Fruit fly (Drosophila melanogaster) whole organism, embryonic: Measurements from ENCODE around the gene VhaPPA1-2.

Source experiments
- ATbp ChIP-seq: fragments of 200-800 bp; sonication (Bioruptor generic); optimal IDR thresholded peaks from 2 replicates; lab custom pipeline; 2017; ENCODE audit warnings: missing biosample characterization, mild to moderate bottlenecking, missing genetic modification characterization, missing genetic modification reagents
- Atf6 ChIP-seq: fragments of 200-800 bp; sonication (Bioruptor generic); IDR thresholded peaks from 2 replicates; pipeline ENCODE4 v1.3.6; 2022; ENCODE audit warnings: missing biosample characterization, missing genetic modification characterization
- CG10147 ChIP-seq: fragments of 200-800 bp; sonication (Bioruptor generic); optimal IDR thresholded peaks from 2 replicates; lab custom pipeline; 2019; ENCODE audit warnings: missing biosample characterization, mild to moderate bottlenecking, missing genetic modification characterization, moderate library complexity
- CG10366 ChIP-seq: fragments of 200-800 bp; sonication (Bioruptor generic); IDR thresholded peaks from 2 replicates; pipeline ENCODE4 v1.3.6; 2022; ENCODE audit warnings: missing biosample characterization, missing genetic modification characterization
- CG10959 ChIP-seq: fragments of 200-800 bp; sonication (Bioruptor generic); IDR thresholded peaks from 2 replicates; pipeline ENCODE4 v1.3.6; 2022; ENCODE audit warnings: missing biosample characterization, missing genetic modification characterization
- CG11723 ChIP-seq: fragments of 200-800 bp; sonication (Bioruptor generic); optimal IDR thresholded peaks from 2 replicates; lab custom pipeline; 2017; ENCODE audit warnings: missing biosample characterization, mild to moderate bottlenecking, missing genetic modification characterization
- CG12659 ChIP-seq: fragments of 200-800 bp; sonication (Bioruptor generic); optimal IDR thresholded peaks from 3 replicates; lab custom pipeline; 2017; ENCODE audit warnings: mild to moderate bottlenecking, missing biosample characterization, missing genetic modification reagents, missing genetic modification characterization
- CG12769 ChIP-seq: fragments of 200-800 bp; sonication (Bioruptor generic); optimal IDR thresholded peaks from 2 replicates; lab custom pipeline; 2019; ENCODE audit warnings: missing biosample characterization, mild to moderate bottlenecking, missing genetic modification characterization, moderate library complexity
- CG13624 ChIP-seq: fragments of 200-800 bp; sonication (Bioruptor generic); optimal IDR thresholded peaks from 2 replicates; lab custom pipeline; 2016; ENCODE audit warnings: missing biosample characterization, missing genetic modification characterization
- CG17802 ChIP-seq: fragments of 200-800 bp; sonication (Bioruptor generic); optimal IDR thresholded peaks from 2 replicates; lab custom pipeline; 2018; ENCODE audit warnings: missing biosample characterization, mild to moderate bottlenecking, missing genetic modification characterization, moderate library complexity
- CG1832 ChIP-seq: fragments of 200-800 bp; sonication (Bioruptor generic); optimal IDR thresholded peaks from 2 replicates; lab custom pipeline; 2017; ENCODE audit warnings: missing biosample characterization, mild to moderate bottlenecking, missing genetic modification characterization, inconsistent platforms
- CG2202 ChIP-seq: fragments of 200-800 bp; sonication (Bioruptor generic); optimal IDR thresholded peaks from 2 replicates; lab custom pipeline; 2018; ENCODE audit warnings: missing biosample characterization, mild to moderate bottlenecking, missing genetic modification characterization
- CG30403 ChIP-seq: fragments of 200-800 bp; sonication (Bioruptor generic); optimal IDR thresholded peaks from 3 replicates; lab custom pipeline; 2016; ENCODE audit warnings: missing biosample characterization, missing genetic modification characterization
- CG3065 ChIP-seq: fragments of 200-800 bp; sonication (Bioruptor generic); optimal IDR thresholded peaks from 2 replicates; lab custom pipeline; 2016; ENCODE audit warnings: missing biosample characterization, missing genetic modification characterization
- CG3726 ChIP-seq: fragments of 200-800 bp; sonication (Bioruptor generic); IDR thresholded peaks from 3 replicates; pipeline ENCODE4, ENCODE4 v1.3.6; 2022; ENCODE audit warnings: missing biosample characterization, missing genetic modification characterization
- CG42726 ChIP-seq: fragments of 200-800 bp; sonication (Bioruptor generic); IDR thresholded peaks from 2 replicates; pipeline ENCODE4 v1.3.6; 2022; ENCODE audit warnings: missing biosample characterization, missing genetic modification characterization; ENCODE audit not compliant: partially characterized antibody
- CG6654 ChIP-seq: fragments of 200-800 bp; sonication (Bioruptor generic); optimal IDR thresholded peaks from 2 replicates; lab custom pipeline; 2017; ENCODE audit warnings: missing biosample characterization, mild to moderate bottlenecking, missing genetic modification characterization
- CG6791 ChIP-seq: fragments of 200-800 bp; sonication (Bioruptor generic); IDR thresholded peaks from 3 replicates; pipeline ENCODE4 v1.3.6; 2022; ENCODE audit warnings: missing biosample characterization, missing genetic modification characterization; ENCODE audit not compliant: partially characterized antibody
- CG7963 ChIP-seq: fragments of 200-800 bp; sonication (Bioruptor generic); IDR thresholded peaks from 3 replicates; pipeline ENCODE4 v1.3.6; 2022; ENCODE audit warnings: missing biosample characterization, missing genetic modification characterization; ENCODE audit not compliant: partially characterized antibody
- Doc3 ChIP-seq: fragments of 200-800 bp; sonication (Bioruptor generic); IDR thresholded peaks from 3 replicates; pipeline ENCODE4 v1.3.6; 2022; ENCODE audit warnings: missing biosample characterization, missing genetic modification characterization; ENCODE audit not compliant: partially characterized antibody
- Dref ChIP-seq: fragments of 200-800 bp; sonication (Bioruptor generic); IDR thresholded peaks from 2 replicates; pipeline ENCODE4 v1.3.6; 2022; ENCODE audit warnings: missing biosample characterization, missing genetic modification characterization
- Hand ChIP-seq: fragments of 200-800 bp; sonication (Bioruptor generic); optimal IDR thresholded peaks from 2 replicates; lab custom pipeline; 2017; ENCODE audit warnings: mild to moderate bottlenecking, missing biosample characterization, missing genetic modification reagents, missing genetic modification characterization
- Hr39 ChIP-seq: fragments of >200 bp; optimal IDR thresholded peaks from 2 replicates; lab custom pipeline; 2017
- Hr51 ChIP-seq, 2 experiments: fragments of 200-800 bp; sonication (Bioruptor generic); optimal IDR thresholded peaks; 2 replicates in 1 of 2; 3 replicates in 1 of 2; lab custom pipeline; 2016 to 2018; ENCODE audit warnings: missing biosample characterization in 2 of 2, missing genetic modification characterization in 2 of 2, mild to moderate bottlenecking in 1 of 2, moderate library complexity in 1 of 2
- Jarid2 ChIP-seq: fragments of 200-800 bp; sonication (Bioruptor generic); optimal IDR thresholded peaks from 3 replicates; lab custom pipeline; 2017; ENCODE audit warnings: mild to moderate bottlenecking, missing biosample characterization, missing genetic modification reagents, missing genetic modification characterization
- Lpt ChIP-seq: fragments of >200 bp; optimal IDR thresholded peaks from 2 replicates; lab custom pipeline; 2018; ENCODE audit warnings: missing biosample characterization, missing genetic modification characterization
- MESR4 ChIP-seq: fragments of 200-800 bp; sonication (Bioruptor generic); optimal IDR thresholded peaks from 2 replicates; lab custom pipeline; 2018; ENCODE audit warnings: missing biosample characterization, mild to moderate bottlenecking, missing genetic modification characterization, moderate library complexity
- MTF-1 ChIP-seq: fragments of 200-800 bp; sonication (Bioruptor generic); optimal IDR thresholded peaks from 2 replicates; lab custom pipeline; 2018; ENCODE audit warnings: missing biosample characterization, mild to moderate bottlenecking, missing genetic modification characterization, borderline replicate concordance
- Med ChIP-seq: fragments of 200-800 bp; sonication (Bioruptor generic); peaks from one replicate; lab custom pipeline; 2016; ENCODE audit warnings: missing biosample characterization, missing genetic modification characterization, mild to moderate bottlenecking, inconsistent platforms, moderate library complexity
- Meics ChIP-seq: fragments of 200-800 bp; sonication (Bioruptor generic); optimal IDR thresholded peaks from 2 replicates; lab custom pipeline; 2017; ENCODE audit warnings: missing biosample characterization, mild to moderate bottlenecking, missing genetic modification characterization
- Mrtf ChIP-seq: fragments of 200-800 bp; sonication (Bioruptor generic); IDR thresholded peaks from 3 replicates; pipeline ENCODE4 v1.3.6; 2022; ENCODE audit warnings: missing biosample characterization, missing genetic modification characterization
- NFAT ChIP-seq: fragments of 200-800 bp; sonication (Bioruptor generic); IDR thresholded peaks from 2 replicates; pipeline ENCODE4 v1.3.6; 2022; ENCODE audit warnings: missing biosample characterization, missing genetic modification characterization
- Nf-YA ChIP-seq: fragments of 200-800 bp; sonication (Bioruptor generic); IDR thresholded peaks from 2 replicates; pipeline ENCODE4 v1.3.6; 2022; ENCODE audit warnings: missing biosample characterization, missing genetic modification characterization
- Nf-YB ChIP-seq: fragments of 200-800 bp; sonication (Bioruptor generic); optimal IDR thresholded peaks from 3 replicates; lab custom pipeline; 2019; ENCODE audit warnings: missing biosample characterization, mild to moderate bottlenecking, missing genetic modification characterization, moderate library complexity
- Side ChIP-seq: fragments of 200-800 bp; sonication (Bioruptor generic); optimal IDR thresholded peaks from 2 replicates; lab custom pipeline; 2016; ENCODE audit warnings: missing biosample characterization, missing genetic modification characterization
- ash1 ChIP-seq: fragments of 200-800 bp; sonication (Bioruptor generic); optimal IDR thresholded peaks from 2 replicates; lab custom pipeline; 2018; ENCODE audit warnings: missing biosample characterization, mild to moderate bottlenecking, missing genetic modification characterization
- cg ChIP-seq: fragments of 200-800 bp; sonication (Bioruptor generic); optimal IDR thresholded peaks from 3 replicates; lab custom pipeline; 2019; ENCODE audit warnings: missing biosample characterization, mild to moderate bottlenecking, missing genetic modification characterization, moderate library complexity
- gt ChIP-seq: fragments of 200-800 bp; sonication (Bioruptor generic); IDR thresholded peaks from 2 replicates; pipeline ENCODE4 v1.3.6; 2022; ENCODE audit warnings: missing biosample characterization, missing genetic modification characterization
- ham ChIP-seq: fragments of 200-800 bp; sonication (Bioruptor generic); IDR thresholded peaks from 2 replicates; pipeline ENCODE4 v1.3.6; 2022; ENCODE audit warnings: missing biosample characterization, missing genetic modification characterization
- hb ChIP-seq: fragments of 200-800 bp; sonication (Bioruptor generic); IDR thresholded peaks from 3 replicates; pipeline ENCODE4 v1.3.6; 2022; ENCODE audit warnings: missing biosample characterization, missing genetic modification characterization; ENCODE audit not compliant: partially characterized antibody
- lov ChIP-seq, 2 experiments: fragments of 200-800 bp in 1 of 2; fragments of >200 bp in 1 of 2; sonication (Bioruptor generic) in 1 of 2; IDR thresholded peaks in 1 of 2; optimal IDR thresholded peaks in 1 of 2; 2 replicates in 1 of 2; 3 replicates in 1 of 2; pipeline versions ENCODE4 v1.3.6 to Lab custom; 2017 to 2022; ENCODE audit warnings: missing biosample characterization in 1 of 2, missing genetic modification characterization in 1 of 2
- nom ChIP-seq: fragments of 200-800 bp; sonication (Bioruptor generic); optimal IDR thresholded peaks from 2 replicates; lab custom pipeline; 2017; ENCODE audit warnings: missing biosample characterization, missing genetic modification characterization, mild to moderate bottlenecking, moderate library complexity, missing genetic modification reagents
- oc ChIP-seq: fragments of 200-800 bp; sonication (Bioruptor generic); optimal IDR thresholded peaks from 2 replicates; lab custom pipeline; 2018; ENCODE audit warnings: missing biosample characterization, mild to moderate bottlenecking, missing genetic modification characterization, moderate library complexity
- pb ChIP-seq: fragments of 200-800 bp; sonication (Bioruptor generic); optimal IDR thresholded peaks from 3 replicates; lab custom pipeline; 2016; ENCODE audit warnings: missing biosample characterization, missing genetic modification characterization
- pfk ChIP-seq: fragments of 200-800 bp; sonication (Bioruptor generic); optimal IDR thresholded peaks from 2 replicates; lab custom pipeline; 2018; ENCODE audit warnings: missing biosample characterization, mild to moderate bottlenecking, missing genetic modification characterization, moderate library complexity
- repo ChIP-seq: fragments of 200-800 bp; sonication (Bioruptor generic); optimal IDR thresholded peaks from 2 replicates; lab custom pipeline; 2016; ENCODE audit warnings: missing biosample characterization, missing genetic modification characterization
- row ChIP-seq: fragments of 200-800 bp; sonication (Bioruptor generic); IDR thresholded peaks from 3 replicates; pipeline ENCODE4 v1.3.6; 2022; ENCODE audit warnings: missing biosample characterization, missing genetic modification characterization
- scrt ChIP-seq: fragments of 200-800 bp; sonication (Bioruptor generic); optimal IDR thresholded peaks from 2 replicates; lab custom pipeline; 2018; ENCODE audit warnings: missing biosample characterization, mild to moderate bottlenecking, missing genetic modification characterization, moderate library complexity
- wek ChIP-seq: fragments of 200-800 bp; sonication (Bioruptor generic); optimal IDR thresholded peaks from 3 replicates; lab custom pipeline; 2018; ENCODE audit warnings: missing biosample characterization, mild to moderate bottlenecking, missing genetic modification characterization, moderate library complexity

VhaPPA1-2 gene

DNA sequence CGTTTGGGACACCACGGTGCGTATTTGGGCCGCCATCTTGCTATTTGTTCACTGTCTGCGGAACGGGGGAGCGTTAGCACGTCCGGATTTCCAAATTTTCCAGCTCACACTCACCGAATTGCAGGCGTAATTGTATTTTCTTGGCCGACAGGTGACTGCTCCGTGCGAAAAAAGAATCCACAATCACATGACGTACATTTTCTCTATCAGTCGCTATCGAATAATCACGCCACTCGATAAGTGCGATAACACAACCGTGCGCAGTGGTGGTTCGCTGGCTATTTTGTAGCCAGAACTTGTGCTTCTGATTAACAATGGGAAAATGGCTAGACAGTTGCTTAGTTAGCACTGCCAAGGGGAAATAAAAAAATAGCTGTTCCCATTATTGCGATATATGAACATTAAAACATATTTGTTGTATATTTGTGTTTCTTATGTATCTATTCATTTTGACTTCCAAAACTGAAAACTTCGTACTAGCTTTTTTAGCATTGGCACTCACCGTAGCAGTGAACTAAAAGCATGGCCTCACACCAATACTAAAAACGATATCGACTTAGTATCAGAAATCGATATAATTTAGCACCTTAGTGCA, 3.9 kb upstream of the VhaPPA1-2 start, which contains the start of gene VhaPPA1-1 (continued):
- no peak for TF ChIP-seq CG10959 (GFP tag; lab: Robert Waterston, UW)
- TF ChIP-seq MTF-1 (GFP tag; lab: Kevin White, UChicago): no peak
- no peak for TF ChIP-seq CG12769
- no peak for TF ChIP-seq lov (optimal IDR thresholded peaks at IDR 0.05; lab: Kevin White, UChicago)
- no peak for TF ChIP-seq lov (GFP tag; IDR thresholded peaks at IDR 0.05; lab: Robert Waterston, UW)
- TF ChIP-seq CG42726 (GFP tag; lab: Robert Waterston, UW): no peak
- TF ChIP-seq Nf-YB: no peak
- no peak for TF ChIP-seq pfk
- TF ChIP-seq CG10366 (GFP tag; lab: Robert Waterston, UW): no peak
- TF ChIP-seq repo (GFP tag; lab: Kevin White, UChicago): no peak
- no peak for TF ChIP-seq CG3065 (GFP tag; lab: Kevin White, UChicago)
- no peak for TF ChIP-seq Doc3
- TF ChIP-seq Mrtf (GFP tag; lab: Robert Waterston, UW): no peak
- no peak for TF ChIP-seq scrt (GFP tag; lab: Kevin White, UChicago)
- peak; percentile 2 for TF ChIP-seq CG2202 (tag; lab: Kevin White, UChicago)
- no peak for TF ChIP-seq CG17802 (tag; lab: Kevin White, UChicago)
- peak; percentile 57 for TF ChIP-seq CG12659
- no peak for TF ChIP-seq oc
- no peak for TF ChIP-seq Hand (GFP tag; lab: Kevin White, UChicago)
- TF ChIP-seq Atf6 (GFP tag; lab: Robert Waterston, UW): no peak
- peak; percentile 96 for TF ChIP-seq MESR4 (GFP tag; lab: Kevin White, UChicago)
- no peak for TF ChIP-seq cg (GFP tag; lab: Kevin White, UChicago)
- no peak for TF ChIP-seq CG6654 (GFP tag; lab: Kevin White, UChicago)
- no peak for TF ChIP-seq CG1832 (GFP tag; lab: Kevin White, UChicago)
- TF ChIP-seq CG3726 (GFP tag; lab: Robert Waterston, UW): no peak
- TF ChIP-seq Meics (GFP tag; lab: Kevin White, UChicago): no peak
- TF ChIP-seq Lpt (GFP tag; lab: Kevin White, UChicago): no peak
- peak; percentile 83 for TF ChIP-seq row (GFP tag; lab: Robert Waterston, UW)
- no peak for TF ChIP-seq Hr39 (lab: Kevin White, UChicago)
- no peak for TF ChIP-seq Nf-YA (GFP tag; lab: Robert Waterston, UW)
- peak; percentile 74 for TF ChIP-seq Dref (GFP tag; lab: Robert Waterston, UW)
- peak; percentile 48; the same call in 2 of the 3 replicates for TF ChIP-seq CG6791 (GFP tag; lab: Robert Waterston, UW)
- TF ChIP-seq wek (GFP tag; lab: Kevin White, UChicago): no peak
- TF ChIP-seq hb (GFP tag; lab: Robert Waterston, UW): no peak
- no peak for TF ChIP-seq pb (GFP tag; lab: Kevin White, UChicago)
- TF ChIP-seq CG10147: peak; percentile 58
- TF ChIP-seq CG7963 (GFP tag; lab: Robert Waterston, UW): no peak
- no peak for TF ChIP-seq Side (GFP tag; lab: Kevin White, UChicago)
- TF ChIP-seq Hr51 (GFP tag; optimal IDR thresholded peaks at IDR 0.05; lab: Kevin White, UChicago): no peak
- TF ChIP-seq Med: peak; percentile 77
- TF ChIP-seq CG30403: peak; percentile 28
- TF ChIP-seq ham (GFP tag; lab: Robert Waterston, UW): no peak
- TF ChIP-seq ATbp: no peak
- peak; percentile 62 for TF ChIP-seq CG13624 (GFP tag; lab: Kevin White, UChicago)
- TF ChIP-seq gt (GFP tag; lab: Robert Waterston, UW): no peak
- no peak for TF ChIP-seq Jarid2 (GFP tag; lab: Kevin White, UChicago)
- no peak for TF ChIP-seq CG11723 (GFP tag; lab: Kevin White, UChicago)
- no peak for TF ChIP-seq NFAT (GFP tag; lab: Robert Waterston, UW)
- peak; percentile 21 for TF ChIP-seq nom
- no peak for TF ChIP-seq ash1 (GFP tag; lab: Kevin White, UChicago)
